Worm (Caenorhabditis elegans) whole organism, late embryonic: ENCODE measurements around the gene str-208.

Source experiments
- K02D7.2 ChIP-seq: sonication (generic microtip); optimal IDR thresholded peaks from 2 replicates; lab custom pipeline; 2017; ENCODE audit warnings: mild to moderate bottlenecking, missing genetic modification characterization, missing compliant biosample characterization
- T23F11.4 ChIP-seq: fragments of 200-800 bp; sonication (Bioruptor generic); optimal IDR thresholded peaks from 2 replicates; lab custom pipeline; 2018; ENCODE audit warnings: mild to moderate bottlenecking, missing genetic modification characterization, missing compliant biosample characterization
- ama-1 ChIP-seq: fragments of 150-350 bp; optimal IDR thresholded peaks from 2 replicates; lab custom pipeline; 2014
- ceh-18 ChIP-seq: sonication (generic microtip); optimal IDR thresholded peaks from 2 replicates; lab custom pipeline; 2016; ENCODE audit warnings: missing genetic modification characterization, missing compliant biosample characterization
- ceh-19 ChIP-seq: fragments of 200-800 bp; sonication (Bioruptor generic); optimal IDR thresholded peaks from 2 replicates; lab custom pipeline; 2018; ENCODE audit warnings: mild to moderate bottlenecking, missing genetic modification characterization, missing compliant biosample characterization
- ceh-2 ChIP-seq: sonication (generic microtip); optimal IDR thresholded peaks from 2 replicates; lab custom pipeline; 2016; ENCODE audit warnings: missing genotype, missing genetic modification characterization, missing compliant biosample characterization
- ceh-22 ChIP-seq: sonication (generic microtip); optimal IDR thresholded peaks from 2 replicates; lab custom pipeline; 2017; ENCODE audit warnings: missing biosample characterization, missing genetic modification characterization
- ceh-30 ChIP-seq: fragments of 150-350 bp; optimal IDR thresholded peaks from 2 replicates; lab custom pipeline; 2014; ENCODE audit warnings: missing biosample characterization, missing genetic modification characterization
- ceh-31 ChIP-seq: sonication (generic microtip); optimal IDR thresholded peaks from 2 replicates; lab custom pipeline; 2016; ENCODE audit warnings: missing genetic modification characterization, missing compliant biosample characterization
- ceh-34 ChIP-seq: sonication (generic microtip); optimal IDR thresholded peaks from 2 replicates; lab custom pipeline; 2016; ENCODE audit warnings: mild to moderate bottlenecking, missing genetic modification characterization, missing compliant biosample characterization
- ceh-45 ChIP-seq: fragments of 200-800 bp; sonication (Bioruptor generic); IDR thresholded peaks from 2 replicates; pipeline ENCODE4 v1.3.6; 2022; ENCODE audit warnings: missing genetic modification reagents, missing genetic modification characterization, missing compliant biosample characterization
- ceh-9 ChIP-seq: sonication (generic microtip); optimal IDR thresholded peaks from 2 replicates; lab custom pipeline; 2016; ENCODE audit warnings: mild to moderate bottlenecking, missing genetic modification characterization, inconsistent platforms, missing compliant biosample characterization
- che-1 ChIP-seq: sonication (generic microtip); optimal IDR thresholded peaks from 2 replicates; lab custom pipeline; 2016; ENCODE audit warnings: mild to moderate bottlenecking, missing genetic modification characterization, missing compliant biosample characterization
- dmd-4 ChIP-seq: sonication (generic microtip); optimal IDR thresholded peaks from 2 replicates; lab custom pipeline; 2016; ENCODE audit warnings: borderline replicate concordance, missing genetic modification characterization, missing compliant biosample characterization
- dve-1 ChIP-seq: sonication (generic microtip); optimal IDR thresholded peaks from 2 replicates; lab custom pipeline; 2017; ENCODE audit warnings: antibody characterized with exemption, mild to moderate bottlenecking, missing genetic modification characterization, missing compliant biosample characterization
- elt-2 ChIP-seq: sonication (generic microtip); optimal IDR thresholded peaks from 2 replicates; lab custom pipeline; 2016; ENCODE audit warnings: missing genetic modification reagents, missing genetic modification characterization, missing compliant biosample characterization
- fkh-6 ChIP-seq: sonication (generic microtip); optimal IDR thresholded peaks from 2 replicates; lab custom pipeline; 2016; ENCODE audit warnings: missing genetic modification characterization, missing compliant biosample characterization
- gmeb-2 ChIP-seq: sonication (generic microtip); optimal IDR thresholded peaks from 2 replicates; lab custom pipeline; 2016; ENCODE audit warnings: missing genetic modification characterization, inconsistent platforms, missing compliant biosample characterization
- hlh-30 ChIP-seq: sonication (generic microtip); optimal IDR thresholded peaks from 2 replicates; lab custom pipeline; 2017; ENCODE audit warnings: antibody characterized with exemption, missing genetic modification characterization, missing compliant biosample characterization; ENCODE audit not compliant: insufficient read depth
- hlh-8 ChIP-seq: sonication (generic microtip); optimal IDR thresholded peaks from 2 replicates; lab custom pipeline; 2016; ENCODE audit warnings: missing genotype, missing genetic modification characterization, missing compliant biosample characterization
- lim-6 ChIP-seq: sonication (generic microtip); optimal IDR thresholded peaks from 2 replicates; lab custom pipeline; 2016; ENCODE audit warnings: missing genetic modification characterization, missing compliant biosample characterization
- nfya-1 ChIP-seq: sonication (generic microtip); optimal IDR thresholded peaks from 2 replicates; lab custom pipeline; 2017; ENCODE audit warnings: missing genetic modification characterization, mild to moderate bottlenecking, missing compliant biosample characterization, antibody characterized with exemption, moderate library complexity
- nhr-11 ChIP-seq: fragments of 150-350 bp; optimal IDR thresholded peaks from 2 replicates; lab custom pipeline; 2014; ENCODE audit warnings: missing biosample characterization, missing genetic modification characterization
- nhr-232 ChIP-seq: sonication (generic microtip); optimal IDR thresholded peaks from 2 replicates; lab custom pipeline; 2016; ENCODE audit warnings: missing genetic modification characterization, missing compliant biosample characterization
- pat-9 ChIP-seq: fragments of 200-800 bp; sonication (Bioruptor generic); optimal IDR thresholded peaks from 2 replicates; lab custom pipeline; 2018; ENCODE audit warnings: mild to moderate bottlenecking, missing genetic modification characterization, moderate library complexity, missing compliant biosample characterization
- pax-1 ChIP-seq: fragments of 150-350 bp; optimal IDR thresholded peaks from 2 replicates; lab custom pipeline; 2014; ENCODE audit warnings: missing biosample characterization, missing genetic modification characterization
- pha-2 ChIP-seq: sonication (generic microtip); optimal IDR thresholded peaks from 2 replicates; lab custom pipeline; 2017; ENCODE audit warnings: mild to moderate bottlenecking, missing genetic modification characterization, missing compliant biosample characterization
- pha-4 ChIP-seq: fragments of 150-350 bp; optimal IDR thresholded peaks from 2 replicates; lab custom pipeline; 2018; ENCODE audit warnings: missing biosample characterization, missing genetic modification reagents, missing genetic modification characterization
- pqm-1 ChIP-seq: sonication (generic microtip); optimal IDR thresholded peaks from 2 replicates; lab custom pipeline; 2016; ENCODE audit warnings: missing genetic modification characterization, missing compliant biosample characterization
- pros-1 ChIP-seq: fragments of 150-350 bp; optimal IDR thresholded peaks from 2 replicates; lab custom pipeline; 2014; ENCODE audit warnings: missing biosample characterization, missing genetic modification reagents, missing genetic modification characterization
- ref-2 ChIP-seq: sonication (generic microtip); optimal IDR thresholded peaks from 2 replicates; lab custom pipeline; 2016; ENCODE audit warnings: missing genetic modification characterization, missing compliant biosample characterization
- rnt-1 ChIP-seq: sonication (generic microtip); optimal IDR thresholded peaks from 2 replicates; lab custom pipeline; 2016; ENCODE audit warnings: missing genetic modification characterization, missing compliant biosample characterization
- sox-2 ChIP-seq: fragments of 200-800 bp; sonication (Bioruptor generic); IDR thresholded peaks from 2 replicates; pipeline ENCODE4 v1.3.6; 2022; ENCODE audit warnings: missing genetic modification reagents, missing genetic modification characterization, missing compliant biosample characterization
- sox-4 ChIP-seq: sonication (generic microtip); optimal IDR thresholded peaks from 2 replicates; lab custom pipeline; 2017; ENCODE audit warnings: mild to moderate bottlenecking, missing genetic modification characterization, inconsistent platforms, missing compliant biosample characterization
- tbx-2 ChIP-seq: sonication (generic microtip); optimal IDR thresholded peaks from 2 replicates; lab custom pipeline; 2016; ENCODE audit warnings: missing genetic modification characterization, missing compliant biosample characterization
- ttx-3 ChIP-seq: sonication (generic microtip); optimal IDR thresholded peaks from 2 replicates; lab custom pipeline; 2016; ENCODE audit warnings: missing genetic modification reagents, missing genetic modification characterization, missing compliant biosample characterization
- unc-3 ChIP-seq, 2 experiments: fragments of 200-800 bp in 1 of 2; sonication (Bioruptor generic) in 1 of 2; sonication (generic microtip) in 1 of 2; conservative IDR thresholded peaks in 1 of 2; optimal IDR thresholded peaks in 1 of 2; 2 replicates each; pipeline versions ENCODE4 v1.3.6 to Lab custom; 2016 to 2022; ENCODE audit warnings: missing compliant biosample characterization in 2 of 2, missing genetic modification characterization in 2 of 2, missing genetic modification reagents in 1 of 2
- unc-42 ChIP-seq: sonication (generic microtip); optimal IDR thresholded peaks from 2 replicates; lab custom pipeline; 2016; ENCODE audit warnings: missing genotype, missing genetic modification characterization, missing compliant biosample characterization
- ztf-16 ChIP-seq: sonication (generic microtip); optimal IDR thresholded peaks from 2 replicates; lab custom pipeline; 2017; ENCODE audit warnings: missing genetic modification characterization, missing compliant biosample characterization

str-208 gene

DNA sequence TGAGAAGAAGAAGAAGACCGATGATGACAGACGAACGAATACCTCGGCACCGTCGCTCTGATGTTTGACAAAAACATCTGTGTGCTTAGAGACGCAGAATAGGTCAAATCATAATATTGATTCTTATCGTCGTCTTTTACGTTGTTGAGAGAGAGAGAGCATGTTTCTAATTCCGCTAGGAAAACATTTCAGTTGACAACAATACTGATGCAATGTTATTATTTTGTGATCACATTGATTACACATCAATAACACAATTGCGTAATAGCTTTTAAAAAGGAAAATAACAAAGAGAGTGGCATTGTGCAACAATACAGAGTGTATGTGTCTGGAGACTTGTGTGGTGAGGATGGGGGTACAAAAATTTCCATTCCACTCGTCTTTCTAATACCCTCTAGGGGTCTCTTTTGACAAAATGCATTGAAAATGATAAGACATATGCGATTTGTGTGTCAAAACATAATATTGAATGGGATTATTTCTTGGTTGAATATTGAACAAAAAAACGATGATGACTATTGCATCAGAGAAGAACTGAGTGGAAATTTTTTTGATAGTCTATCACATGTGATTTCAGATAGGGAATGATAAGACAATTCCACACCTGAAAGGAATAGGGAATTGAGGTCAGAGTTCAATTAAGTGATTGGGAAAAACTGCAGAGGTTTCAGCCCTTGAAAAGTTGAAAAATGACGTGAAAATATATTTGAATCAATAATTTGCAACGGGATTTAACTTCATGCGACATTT, 8.2 kb downstream of the str-208 start:
- TF ChIP-seq fkh-6 (tag; lab: Kevin White, UChicago) = no peak
- TF ChIP-seq elt-2 (tag; lab: Kevin White, UChicago) = peak; percentile 79

DNA sequence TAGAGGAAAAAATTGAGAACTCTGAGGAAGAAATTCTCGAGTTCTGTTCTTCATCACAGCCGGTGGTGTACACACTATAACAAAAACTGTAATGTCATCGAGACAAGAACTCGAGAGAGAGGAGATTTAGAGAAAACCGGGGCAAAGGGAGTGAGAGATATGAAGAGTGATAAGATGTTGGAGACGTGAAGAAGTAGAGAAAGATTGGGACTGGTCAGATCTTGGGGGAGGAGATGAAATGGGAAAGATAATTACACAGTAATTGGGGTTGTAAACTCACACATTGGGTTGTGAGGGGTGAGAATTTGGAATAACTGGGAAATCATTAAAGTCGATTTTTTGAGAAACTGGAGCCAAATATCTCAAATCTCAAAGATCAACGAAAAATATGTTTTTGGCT, 9.2 kb downstream of the str-208 start:
- TF ChIP-seq T23F11.4 (GFP tag; lab: Kevin White, UChicago) = no peak
- no peak for TF ChIP-seq hlh-8 (tag; lab: Kevin White, UChicago)
- TF ChIP-seq ceh-22 = no peak
- no peak for TF ChIP-seq nhr-11 (tag; lab: Kevin White, UChicago)
- no peak for TF ChIP-seq che-1 (tag; lab: Kevin White, UChicago)
- no peak for TF ChIP-seq rnt-1 (tag; lab: Kevin White, UChicago)
- no peak for TF ChIP-seq ceh-18 (tag; lab: Kevin White, UChicago)
- TF ChIP-seq ztf-16 (tag; lab: Kevin White, UChicago) = no peak
- TF ChIP-seq ceh-19 (GFP tag; lab: Kevin White, UChicago) = no peak
- no peak for TF ChIP-seq sox-4 (tag; lab: Kevin White, UChicago)
- no peak for TF ChIP-seq ttx-3 (tag; lab: Kevin White, UChicago)
- no peak for TF ChIP-seq gmeb-2 (tag; lab: Kevin White, UChicago)
- no peak for TF ChIP-seq tbx-2 (tag; lab: Kevin White, UChicago)
- TF ChIP-seq ceh-45 = no peak
- TF ChIP-seq ceh-30 (tag; lab: Kevin White, UChicago) = no peak
- TF ChIP-seq lim-6 (tag; lab: Kevin White, UChicago) = no peak
- no peak for TF ChIP-seq nhr-232 (tag; lab: Kevin White, UChicago)
- TF ChIP-seq dmd-4 = no peak
- no peak for TF ChIP-seq dve-1
- no peak for TF ChIP-seq pqm-1 (tag; lab: Kevin White, UChicago)

DNA sequence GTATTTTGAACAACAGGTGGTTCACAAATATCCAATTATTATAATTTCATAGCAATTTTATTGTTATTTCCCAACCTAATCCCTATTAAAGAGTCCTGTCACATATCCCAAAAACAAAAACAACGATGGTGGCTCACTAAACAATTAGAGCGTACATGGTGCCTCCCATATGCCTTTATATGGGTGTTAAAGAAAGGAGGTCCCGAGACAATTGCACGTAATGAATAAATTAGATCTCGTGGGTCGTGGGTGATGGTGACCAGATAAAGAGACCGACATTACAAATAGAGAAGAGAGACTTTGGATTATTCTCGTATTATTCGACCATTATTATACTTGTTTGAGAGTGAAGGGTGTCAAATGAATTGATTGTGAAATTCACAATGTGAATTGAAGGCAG, 10.6 kb downstream of the str-208 start:
- TF ChIP-seq nhr-11 (tag; lab: Kevin White, UChicago) (no peak), pha-4 (no peak), hlh-30 (peak; percentile 50), ref-2 (tag; lab: Kevin White, UChicago) (peak; percentile 27), tbx-2 (tag; lab: Kevin White, UChicago) (peak; percentile 2), unc-3 (GFP tag; conservative IDR thresholded peaks at IDR 0.05; lab: Robert Waterston, UW) (no peak), unc-3 (tag; optimal IDR thresholded peaks at IDR 0.05; lab: Kevin White, UChicago) (no peak), hlh-8 (tag; lab: Kevin White, UChicago) (no peak), pros-1 (tag; lab: Kevin White, UChicago) (no peak), fkh-6 (tag; lab: Kevin White, UChicago) (no peak), K02D7.2 (tag; lab: Kevin White, UChicago) (no peak), pat-9 (tag; lab: Kevin White, UChicago) (no peak), ama-1 (lab: Kevin White, UChicago) (no peak), ceh-34 (no peak), ztf-16 (tag; lab: Kevin White, UChicago) (no peak), sox-2 (GFP tag; lab: Robert Waterston, UW) (peak; percentile 28; the same call in 1 of the 2 replicates), rnt-1 (tag; lab: Kevin White, UChicago) (no peak), ceh-2 (tag; lab: Kevin White, UChicago) (no peak), gmeb-2 (tag; lab: Kevin White, UChicago) (no peak), pqm-1 (tag; lab: Kevin White, UChicago) (no peak), ceh-31 (tag; lab: Kevin White, UChicago) (peak; percentile 78), pax-1 (no peak), pha-2 (tag; lab: Kevin White, UChicago) (no peak), nfya-1 (tag; lab: Kevin White, UChicago) (no peak), unc-42 (peak; percentile 97), nhr-232 (tag; lab: Kevin White, UChicago) (no peak), ceh-45 (no peak), ceh-9 (tag; lab: Kevin White, UChicago) (no peak)
